Worm (Caenorhabditis elegans) whole organism, L4 larva: ENCODE measurements around the gene F42A9.9.

Experiments used
- T20F7.1 ChIP-seq: fragments of 200-800 bp; sonication (Bioruptor generic); optimal IDR thresholded peaks from 2 replicates; lab custom pipeline; 2018; ENCODE audit warnings: mild to moderate bottlenecking, missing genetic modification characterization, missing compliant biosample characterization
- Y105C5A.15 ChIP-seq: fragments of 200-800 bp; sonication (Bioruptor generic); IDR thresholded peaks from 2 replicates; pipeline ENCODE4 v1.3.6; 2022; ENCODE audit warnings: missing genetic modification characterization, missing compliant biosample characterization
- Y75B8A.6 ChIP-seq: fragments of 200-800 bp; sonication (Bioruptor generic); IDR thresholded peaks from 2 replicates; pipeline ENCODE4 v1.3.6; 2022; ENCODE audit warnings: missing genetic modification reagents, missing genetic modification characterization, missing compliant biosample characterization
- ZK546.5 ChIP-seq, 2 experiments: sonication (generic microtip); optimal IDR thresholded peaks; 2 replicates each; lab custom pipeline; 2017; ENCODE audit warnings: missing biosample characterization in 2 of 2, missing genetic modification characterization in 2 of 2
- aha-1 ChIP-seq: fragments of 150-350 bp; peaks from one replicate; lab custom pipeline; 2014; ENCODE audit warnings: missing biosample characterization, missing genetic modification characterization
- ama-1 ChIP-seq: fragments of 150-350 bp; optimal IDR thresholded peaks from 2 replicates; lab custom pipeline; 2014; ENCODE audit warnings: inconsistent platforms, mixed read lengths
- arid-1 ChIP-seq: fragments of 200-800 bp; sonication (Bioruptor generic); conservative IDR thresholded peaks from 2 replicates; pipeline ENCODE4 v1.3.6; 2022; ENCODE audit warnings: missing genetic modification reagents, missing genetic modification characterization, missing compliant biosample characterization
- ceh-44 ChIP-seq: fragments of 200-800 bp; sonication (Bioruptor generic); IDR thresholded peaks from 2 replicates; pipeline ENCODE4 v1.3.6; 2022; ENCODE audit warnings: missing genetic modification reagents, missing genetic modification characterization, missing compliant biosample characterization
- daf-16 ChIP-seq, 3 experiments: sonication (generic microtip); optimal IDR thresholded peaks; 2 replicates each; lab custom pipeline; 2016 to 2017; ENCODE audit warnings: missing genetic modification characterization in 3 of 3, missing genetic modification reagents in 3 of 3, mild to moderate bottlenecking in 2 of 3, missing compliant biosample characterization in 2 of 3, missing biosample characterization in 1 of 3, moderate library complexity in 1 of 3
- daf-19 ChIP-seq: fragments of 200-800 bp; sonication (Bioruptor generic); conservative IDR thresholded peaks from 2 replicates; pipeline ENCODE4 v1.3.6; 2022; ENCODE audit warnings: missing genetic modification characterization, missing compliant biosample characterization
- daf-8 ChIP-seq: fragments of 200-800 bp; sonication (Bioruptor generic); IDR thresholded peaks from 2 replicates; pipeline ENCODE4 v1.3.6; 2022; ENCODE audit warnings: missing genetic modification characterization, missing compliant biosample characterization
- dmd-6 ChIP-seq: fragments of 200-800 bp; sonication (Bioruptor generic); IDR thresholded peaks from 2 replicates; pipeline ENCODE4 v1.3.6; 2022; ENCODE audit warnings: missing genetic modification reagents, missing genetic modification characterization, missing compliant biosample characterization
- dve-1 ChIP-seq: sonication (generic microtip); optimal IDR thresholded peaks from 2 replicates; lab custom pipeline; 2017; ENCODE audit warnings: antibody characterized with exemption, mild to moderate bottlenecking, missing genetic modification characterization, missing compliant biosample characterization; ENCODE audit not compliant: insufficient read depth
- hif-1 ChIP-seq, 2 experiments: sonication (generic microtip); optimal IDR thresholded peaks; 2 replicates each; lab custom pipeline; 2016 to 2017; ENCODE audit warnings: missing compliant biosample characterization in 2 of 2, missing genetic modification characterization in 2 of 2, missing genetic modification reagents in 2 of 2, missing genotype in 2 of 2, mild to moderate bottlenecking in 1 of 2
- hlh-30 ChIP-seq: sonication (generic microtip); optimal IDR thresholded peaks from 2 replicates; lab custom pipeline; 2017; ENCODE audit warnings: antibody characterized with exemption, mild to moderate bottlenecking, missing genetic modification characterization, missing compliant biosample characterization; ENCODE audit not compliant: insufficient read depth
- hmg-1.1 ChIP-seq: fragments of 200-800 bp; sonication (Bioruptor generic); IDR thresholded peaks from 2 replicates; pipeline ENCODE4 v1.3.6; 2022; ENCODE audit warnings: missing genetic modification reagents, missing genetic modification characterization, missing compliant biosample characterization
- jun-1 ChIP-seq: fragments of 150-350 bp; optimal IDR thresholded peaks from 2 replicates; lab custom pipeline; 2014; ENCODE audit warnings: missing biosample characterization, missing genetic modification reagents, missing genetic modification characterization
- lin-1 ChIP-seq: fragments of 200-800 bp; sonication (Bioruptor generic); IDR thresholded peaks from 2 replicates; pipeline ENCODE4 v1.3.6; 2022; ENCODE audit warnings: missing genetic modification reagents, missing genetic modification characterization, missing compliant biosample characterization
- mdl-1 ChIP-seq, 2 experiments: fragments of 150-350 bp in 1 of 2; sonication (generic microtip) in 1 of 2; optimal IDR thresholded peaks; 2 replicates each; lab custom pipeline; 2014 to 2017; ENCODE audit warnings: missing biosample characterization in 2 of 2, missing genetic modification characterization in 2 of 2
- mes-2 ChIP-seq: sonication (generic microtip); optimal IDR thresholded peaks from 2 replicates; lab custom pipeline; 2016; ENCODE audit warnings: missing genotype, mild to moderate bottlenecking, missing genetic modification characterization, missing compliant biosample characterization; ENCODE audit not compliant: poor library complexity, severe bottlenecking
- nhr-10 ChIP-seq: fragments of 150-350 bp; optimal IDR thresholded peaks from 2 replicates; lab custom pipeline; 2014; ENCODE audit warnings: missing biosample characterization, missing genetic modification characterization
- nhr-102 ChIP-seq: sonication (generic microtip); optimal IDR thresholded peaks from 2 replicates; lab custom pipeline; 2016; ENCODE audit warnings: mild to moderate bottlenecking, missing genetic modification characterization, moderate library complexity, missing compliant biosample characterization
- nhr-25 ChIP-seq: sonication (generic microtip); optimal IDR thresholded peaks from 2 replicates; lab custom pipeline; 2017; ENCODE audit warnings: missing genetic modification characterization, mild to moderate bottlenecking, missing compliant biosample characterization, antibody characterized with exemption, moderate library complexity, borderline replicate concordance; ENCODE audit not compliant: insufficient read depth
- nhr-28 ChIP-seq: fragments of 150-350 bp; optimal IDR thresholded peaks from 2 replicates; lab custom pipeline; 2014; ENCODE audit warnings: missing biosample characterization, missing genetic modification characterization
- nhr-77 ChIP-seq: fragments of 150-350 bp; optimal IDR thresholded peaks from 2 replicates; lab custom pipeline; 2014; ENCODE audit warnings: missing biosample characterization, missing genetic modification characterization
- pha-4 ChIP-seq, 2 experiments: fragments of 150-350 bp in 1 of 2; fragments of 200-800 bp in 1 of 2; sonication (Bioruptor generic) in 1 of 2; IDR thresholded peaks in 1 of 2; optimal IDR thresholded peaks in 1 of 2; 2 replicates each; pipeline versions ENCODE4 v1.3.6 to Lab custom; 2014 to 2022; ENCODE audit warnings: missing genetic modification characterization in 2 of 2, missing genetic modification reagents in 2 of 2, missing biosample characterization in 1 of 2, missing compliant biosample characterization in 1 of 2
- php-3 ChIP-seq: fragments of 200-800 bp; sonication (Bioruptor generic); IDR thresholded peaks from 2 replicates; pipeline ENCODE4 v1.3.6; 2022; ENCODE audit warnings: missing genetic modification reagents, missing genetic modification characterization, missing compliant biosample characterization
- pqm-1 ChIP-seq: sonication (generic microtip); optimal IDR thresholded peaks from 2 replicates; lab custom pipeline; 2017; ENCODE audit warnings: missing biosample characterization, missing genetic modification characterization
- saeg-2 ChIP-seq: fragments of 200-800 bp; sonication (Bioruptor generic); IDR thresholded peaks from 2 replicates; pipeline ENCODE4 v1.3.6; 2022; ENCODE audit warnings: missing genetic modification reagents, missing genetic modification characterization, missing compliant biosample characterization
- sdz-12 ChIP-seq: fragments of 200-800 bp; sonication (Bioruptor generic); optimal IDR thresholded peaks from 2 replicates; lab custom pipeline; 2018; ENCODE audit warnings: mild to moderate bottlenecking, missing genetic modification characterization, missing compliant biosample characterization
- snpc-1.2 ChIP-seq: fragments of 200-800 bp; sonication (Bioruptor generic); IDR thresholded peaks from 2 replicates; pipeline ENCODE4 v1.3.6; 2022; ENCODE audit warnings: missing genetic modification reagents, missing genetic modification characterization, missing compliant biosample characterization
- unc-62 ChIP-seq, 3 experiments: fragments of 150-350 bp in 1 of 3; sonication (generic microtip); optimal IDR thresholded peaks in 2 of 3; peaks in 1 of 3; 1 replicate in 1 of 3; 2 replicates in 2 of 3; lab custom pipeline; 2014 to 2017; ENCODE audit warnings: missing biosample characterization in 3 of 3, missing genetic modification characterization in 3 of 3, missing genetic modification reagents in 3 of 3, missing genotype in 1 of 3
- vab-7 ChIP-seq: fragments of 200-800 bp; sonication (Bioruptor generic); IDR thresholded peaks from 2 replicates; pipeline ENCODE4 v1.3.6; 2022; ENCODE audit warnings: missing genetic modification reagents, missing genetic modification characterization, missing compliant biosample characterization
- zip-2 ChIP-seq: fragments of 150-350 bp; optimal IDR thresholded peaks from 2 replicates; lab custom pipeline; 2014; ENCODE audit warnings: missing biosample characterization, missing genetic modification characterization

The F42A9.9 gene

ce11 chrIV:8615314-8615713, 23.3 kb downstream of the F42A9.9 start:
- TF ChIP-seq saeg-2 (GFP tag; lab: Robert Waterston, UW) (no peak), aha-1 (tag; lab: Kevin White, UChicago) (peak; percentile 13), unc-62 (GFP tag; optimal IDR thresholded peaks at IDR 0.05 in 1 of 2; lab: Kevin White, UChicago) (peak in 1 of 2 experiments; percentile 91), unc-62 (tag; optimal IDR thresholded peaks at IDR 0.05; lab: Kevin White, UChicago) (no peak)

- peak; percentile 45; the same call in 1 of the 2 replicates for TF ChIP-seq dmd-6 (GFP tag; lab: Robert Waterston, UW)
- TF ChIP-seq pqm-1 (tag; lab: Kevin White, UChicago): peak; percentile 14
- no peak for TF ChIP-seq zip-2
- no peak for TF ChIP-seq sdz-12 (GFP tag; lab: Kevin White, UChicago)
- TF ChIP-seq dve-1 (tag; lab: Kevin White, UChicago): peak; percentile 38
- no peak for TF ChIP-seq nhr-102 (tag; lab: Kevin White, UChicago)
- no peak for TF ChIP-seq vab-7 (GFP tag; lab: Robert Waterston, UW)
- TF ChIP-seq daf-16 (GFP tag; optimal IDR thresholded peaks at IDR 0.05; lab: Kevin White, UChicago): no peak
- TF ChIP-seq daf-16 (tag; optimal IDR thresholded peaks at IDR 0.05; lab: Kevin White, UChicago): peak; percentile 41
- TF ChIP-seq pha-4 (GFP tag; IDR thresholded peaks at IDR 0.05; lab: Robert Waterston, UW): no peak
- TF ChIP-seq pha-4 (tag; optimal IDR thresholded peaks at IDR 0.05; lab: Kevin White, UChicago): no peak
- no peak for TF ChIP-seq lin-1
- TF ChIP-seq nhr-28: peak; percentile 90
- TF ChIP-seq snpc-1.2 (GFP tag; lab: Robert Waterston, UW): no peak
- no peak for TF ChIP-seq ZK546.5 (tag; optimal IDR thresholded peaks at IDR 0.05; lab: Kevin White, UChicago)
- no peak for TF ChIP-seq ama-1 (lab: Kevin White, UChicago)
- no peak for TF ChIP-seq daf-8 (GFP tag; lab: Robert Waterston, UW)
- peak; percentile 18 for TF ChIP-seq hlh-30 (tag; lab: Kevin White, UChicago)
- peak; percentile 34 for TF ChIP-seq T20F7.1
- no peak for TF ChIP-seq ceh-44 (GFP tag; lab: Robert Waterston, UW)
Measured at ce11 chrIV:8614680-8615079, 24.0 kb downstream of the F42A9.9 start, which contains the start of gene cyp-33E3. cyp-33E3 (plus strand) TSS chrIV:8614995.

ce11 chrIV:8611886-8612542, 26.6 kb downstream of the F42A9.9 start, which contains the start of the genes F42A9.17 and cyp-33E2:
F42A9.17 (minus strand) TSS chrIV:8611936.
cyp-33E2 (plus strand) TSS chrIV:8612334.
- TF ChIP-seq nhr-10 (tag; lab: Kevin White, UChicago) (no peak), hmg-1.1 (GFP tag; lab: Robert Waterston, UW) (no peak), pha-4 (GFP tag; IDR thresholded peaks at IDR 0.05; lab: Robert Waterston, UW) (no peak), pha-4 (tag; optimal IDR thresholded peaks at IDR 0.05; lab: Kevin White, UChicago) (peak; percentile 12), hif-1 (tag; optimal IDR thresholded peaks at IDR 0.05; lab: Kevin White, UChicago) (no peak), lin-1 (no peak), nhr-25 (no peak), pqm-1 (tag; lab: Kevin White, UChicago) (peak; percentile 90), daf-19 (GFP tag; lab: Robert Waterston, UW) (no peak), mes-2 (no peak), dve-1 (tag; lab: Kevin White, UChicago) (peak; percentile 61), nhr-28 (peak; percentile 88), ceh-44 (GFP tag; lab: Robert Waterston, UW) (no peak), mdl-1 (tag; optimal IDR thresholded peaks at IDR 0.05; lab: Kevin White, UChicago) (no peak), jun-1 (no peak), saeg-2 (GFP tag; lab: Robert Waterston, UW) (no peak), daf-8 (GFP tag; lab: Robert Waterston, UW) (no peak), hlh-30 (tag; lab: Kevin White, UChicago) (no peak), php-3 (GFP tag; lab: Robert Waterston, UW) (peak; percentile 65; the same call in 1 of the 2 replicates), nhr-77 (peak; percentile 44), daf-16 (GFP tag; optimal IDR thresholded peaks at IDR 0.05; lab: Kevin White, UChicago) (no peak), daf-16 (tag; optimal IDR thresholded peaks at IDR 0.05; lab: Kevin White, UChicago) (peak; percentile 88), Y105C5A.15 (GFP tag; lab: Robert Waterston, UW) (no peak), snpc-1.2 (GFP tag; lab: Robert Waterston, UW) (no peak), sdz-12 (GFP tag; lab: Kevin White, UChicago) (no peak), Y75B8A.6 (no peak), arid-1 (GFP tag; lab: Robert Waterston, UW) (no peak)
